Worm (Caenorhabditis elegans) whole organism, L4 larva: ENCODE results near the gene spp-27.
A peak's percentile ranks its signal among the peaks of the same experiment; 100 is the strongest.

Source experiments
- D1046.2 ChIP-seq: fragments of 200-800 bp; sonication (Bioruptor generic); IDR thresholded peaks from 2 replicates; pipeline ENCODE4 v1.3.6; 2022; ENCODE audit warnings: missing genetic modification characterization, missing compliant biosample characterization
- F10B5.3 ChIP-seq: sonication (generic microtip); optimal IDR thresholded peaks from 2 replicates; lab custom pipeline; 2016; ENCODE audit warnings: mild to moderate bottlenecking, missing genetic modification characterization, missing compliant biosample characterization
- F26F4.8 ChIP-seq: fragments of 200-800 bp; sonication (Bioruptor generic); conservative IDR thresholded peaks from 2 replicates; pipeline ENCODE4 v1.3.6; 2022; ENCODE audit warnings: missing genetic modification characterization, missing compliant biosample characterization
- T20F7.1 ChIP-seq: fragments of 200-800 bp; sonication (Bioruptor generic); optimal IDR thresholded peaks from 2 replicates; lab custom pipeline; 2018; ENCODE audit warnings: mild to moderate bottlenecking, missing genetic modification characterization, missing compliant biosample characterization
- Y75B8A.6 ChIP-seq: fragments of 200-800 bp; sonication (Bioruptor generic); IDR thresholded peaks from 2 replicates; pipeline ENCODE4 v1.3.6; 2022; ENCODE audit warnings: missing genetic modification reagents, missing genetic modification characterization, missing compliant biosample characterization
- ceh-44 ChIP-seq: fragments of 200-800 bp; sonication (Bioruptor generic); IDR thresholded peaks from 2 replicates; pipeline ENCODE4 v1.3.6; 2022; ENCODE audit warnings: missing genetic modification reagents, missing genetic modification characterization, missing compliant biosample characterization
- daf-12 ChIP-seq: fragments of 150-350 bp; optimal IDR thresholded peaks from 2 replicates; lab custom pipeline; 2014; ENCODE audit warnings: missing biosample characterization, missing genetic modification reagents, missing genetic modification characterization
- daf-16 ChIP-seq, 3 experiments: sonication (generic microtip); optimal IDR thresholded peaks; 2 replicates each; lab custom pipeline; 2016 to 2017; ENCODE audit warnings: missing genetic modification characterization in 3 of 3, missing genetic modification reagents in 3 of 3, mild to moderate bottlenecking in 2 of 3, missing compliant biosample characterization in 2 of 3, missing biosample characterization in 1 of 3, moderate library complexity in 1 of 3
- dmd-9 ChIP-seq: fragments of 200-800 bp; sonication (Bioruptor generic); IDR thresholded peaks from 2 replicates; pipeline ENCODE4 v1.3.6; 2022; ENCODE audit warnings: missing genetic modification reagents, missing genetic modification characterization, missing compliant biosample characterization
- duxl-1 ChIP-seq: sonication (generic microtip); optimal IDR thresholded peaks from 2 replicates; lab custom pipeline; 2016; ENCODE audit warnings: mild to moderate bottlenecking, missing genetic modification characterization, moderate library complexity, missing compliant biosample characterization; ENCODE audit not compliant: poor library complexity
- dve-1 ChIP-seq: sonication (generic microtip); optimal IDR thresholded peaks from 2 replicates; lab custom pipeline; 2017; ENCODE audit warnings: antibody characterized with exemption, mild to moderate bottlenecking, missing genetic modification characterization, missing compliant biosample characterization; ENCODE audit not compliant: insufficient read depth
- egl-43 ChIP-seq: fragments of 200-800 bp; sonication (Bioruptor generic); IDR thresholded peaks from 2 replicates; pipeline ENCODE4 v1.3.6; 2022; ENCODE audit warnings: missing genetic modification reagents, missing genetic modification characterization, missing compliant biosample characterization
- fos-1 ChIP-seq: fragments of 150-350 bp; optimal IDR thresholded peaks from 2 replicates; lab custom pipeline; 2014; ENCODE audit warnings: missing biosample characterization, missing genetic modification characterization
- jun-1 ChIP-seq: fragments of 150-350 bp; optimal IDR thresholded peaks from 2 replicates; lab custom pipeline; 2014; ENCODE audit warnings: missing biosample characterization, missing genetic modification reagents, missing genetic modification characterization
- lim-7 ChIP-seq: fragments of 200-800 bp; sonication (Bioruptor generic); IDR thresholded peaks from 2 replicates; pipeline ENCODE4 v1.3.6; 2022; ENCODE audit warnings: missing genetic modification characterization, missing compliant biosample characterization
- lin-15B ChIP-seq: fragments of 150-350 bp; sonication (generic microtip); optimal IDR thresholded peaks from 3 replicates; lab custom pipeline; 2014; ENCODE audit warnings: missing biosample characterization, missing genetic modification characterization
- lin-39 ChIP-seq: fragments of 150-350 bp; optimal IDR thresholded peaks from 2 replicates; lab custom pipeline; 2014; ENCODE audit warnings: missing biosample characterization, missing genetic modification reagents, missing genetic modification characterization
- lsy-2 ChIP-seq, 2 experiments: fragments of 150-350 bp in 1 of 2; sonication (generic microtip) in 1 of 2; optimal IDR thresholded peaks; 2 replicates each; lab custom pipeline; 2014 to 2017; ENCODE audit warnings: missing biosample characterization in 2 of 2, missing genetic modification characterization in 2 of 2
- madf-5 ChIP-seq, 2 experiments: fragments of 200-800 bp; sonication (Bioruptor generic); IDR thresholded peaks; 2 replicates each; pipeline ENCODE4 v1.3.6; 2022; ENCODE audit warnings: missing compliant biosample characterization in 2 of 2, missing genetic modification characterization in 2 of 2
- mdl-1 ChIP-seq, 2 experiments: fragments of 150-350 bp in 1 of 2; sonication (generic microtip) in 1 of 2; optimal IDR thresholded peaks; 2 replicates each; lab custom pipeline; 2014 to 2017; ENCODE audit warnings: missing biosample characterization in 2 of 2, missing genetic modification characterization in 2 of 2
- mdt-29 ChIP-seq: fragments of 200-800 bp; sonication (Bioruptor generic); IDR thresholded peaks from 2 replicates; pipeline ENCODE4 v1.3.6; 2022; ENCODE audit warnings: missing genetic modification reagents, missing genetic modification characterization, missing compliant biosample characterization
- mep-1 ChIP-seq: fragments of 150-350 bp; sonication (generic microtip); optimal IDR thresholded peaks from 3 replicates; lab custom pipeline; 2014; ENCODE audit warnings: missing biosample characterization, missing genetic modification characterization
- mxl-2 ChIP-seq: fragments of 200-800 bp; sonication (Bioruptor generic); conservative IDR thresholded peaks from 2 replicates; pipeline ENCODE4 v1.3.6; 2022; ENCODE audit warnings: missing genetic modification reagents, missing genetic modification characterization, missing compliant biosample characterization
- nhr-42 ChIP-seq: fragments of 200-800 bp; sonication (Bioruptor generic); IDR thresholded peaks from 2 replicates; pipeline ENCODE4 v1.3.6; 2022; ENCODE audit warnings: missing genetic modification characterization, missing compliant biosample characterization
- php-3 ChIP-seq: fragments of 200-800 bp; sonication (Bioruptor generic); IDR thresholded peaks from 2 replicates; pipeline ENCODE4 v1.3.6; 2022; ENCODE audit warnings: missing genetic modification reagents, missing genetic modification characterization, missing compliant biosample characterization
- saeg-2 ChIP-seq: fragments of 200-800 bp; sonication (Bioruptor generic); IDR thresholded peaks from 2 replicates; pipeline ENCODE4 v1.3.6; 2022; ENCODE audit warnings: missing genetic modification reagents, missing genetic modification characterization, missing compliant biosample characterization
- sdz-12 ChIP-seq: fragments of 200-800 bp; sonication (Bioruptor generic); optimal IDR thresholded peaks from 2 replicates; lab custom pipeline; 2018; ENCODE audit warnings: mild to moderate bottlenecking, missing genetic modification characterization, missing compliant biosample characterization
- skn-1 ChIP-seq: fragments of 150-350 bp; optimal IDR thresholded peaks from 2 replicates; lab custom pipeline; 2014; ENCODE audit warnings: missing biosample characterization, missing genetic modification characterization
- spr-1 ChIP-seq: sonication (generic microtip); optimal IDR thresholded peaks from 2 replicates; lab custom pipeline; 2016; ENCODE audit warnings: mild to moderate bottlenecking, missing genetic modification characterization, missing compliant biosample characterization
- tag-97 ChIP-seq: fragments of 200-800 bp; sonication (Bioruptor generic); IDR thresholded peaks from 2 replicates; pipeline ENCODE4 v1.3.6; 2022; ENCODE audit warnings: missing genetic modification characterization, missing compliant biosample characterization
- unc-62 ChIP-seq, 3 experiments: fragments of 150-350 bp in 1 of 3; sonication (generic microtip); optimal IDR thresholded peaks in 2 of 3; peaks in 1 of 3; 1 replicate in 1 of 3; 2 replicates in 2 of 3; lab custom pipeline; 2014 to 2017; ENCODE audit warnings: missing biosample characterization in 3 of 3, missing genetic modification characterization in 3 of 3, missing genetic modification reagents in 3 of 3, missing genotype in 1 of 3
- vab-7 ChIP-seq: fragments of 200-800 bp; sonication (Bioruptor generic); IDR thresholded peaks from 2 replicates; pipeline ENCODE4 v1.3.6; 2022; ENCODE audit warnings: missing genetic modification reagents, missing genetic modification characterization, missing compliant biosample characterization
- zag-1 ChIP-seq: fragments of 150-350 bp; optimal IDR thresholded peaks from 2 replicates; lab custom pipeline; 2014; ENCODE audit warnings: missing biosample characterization, missing genetic modification characterization
- zfp-3 ChIP-seq: fragments of 200-800 bp; sonication (Bioruptor generic); conservative IDR thresholded peaks from 2 replicates; pipeline ENCODE4 v1.3.6; 2022; ENCODE audit warnings: missing genetic modification reagents, missing genetic modification characterization, missing compliant biosample characterization
- zip-11 ChIP-seq: fragments of 200-800 bp; sonication (Bioruptor generic); IDR thresholded peaks from 2 replicates; pipeline ENCODE4 v1.3.6; 2022; ENCODE audit warnings: missing genetic modification characterization, missing compliant biosample characterization
- zip-2 ChIP-seq: fragments of 150-350 bp; optimal IDR thresholded peaks from 2 replicates; lab custom pipeline; 2014; ENCODE audit warnings: missing biosample characterization, missing genetic modification characterization
- ztf-7 ChIP-seq: fragments of 150-350 bp; optimal IDR thresholded peaks from 2 replicates; lab custom pipeline; 2014; ENCODE audit warnings: missing biosample characterization, missing genetic modification characterization

The spp-27 gene

ce11 chrV:6514887-6515324 is 42.0 kb downstream of the spp-27 start, which contains the start of gene dpy-11 (continued):
- TF ChIP-seq lin-15B (tag; lab: Kevin White, UChicago) (no peak), zip-11 (GFP tag; lab: Robert Waterston, UW) (no peak), F10B5.3 (tag; lab: Kevin White, UChicago) (no peak), D1046.2 (GFP tag; lab: Robert Waterston, UW) (no peak), mxl-2 (0 out of 2 replicates have a peak, but pooled peaks have one; percentile 7), lin-39 (tag; lab: Kevin White, UChicago) (no peak), php-3 (GFP tag; lab: Robert Waterston, UW) (0 out of 2 replicates have a peak, but pooled peaks have one; percentile 8), spr-1 (tag; lab: Kevin White, UChicago) (peak; percentile 53), jun-1 (no peak), dmd-9 (GFP tag; lab: Robert Waterston, UW) (no peak), lim-7 (GFP tag; lab: Robert Waterston, UW) (0 out of 2 replicates have a peak, but pooled peaks have one; percentile 18), lsy-2 (tag; optimal IDR thresholded peaks at IDR 0.05; lab: Kevin White, UChicago) (peak; percentile 49 to 58), zip-2 (no peak), sdz-12 (GFP tag; lab: Kevin White, UChicago) (peak; percentile 90), mdt-29 (GFP tag; lab: Robert Waterston, UW) (peak; percentile 49; the same call in 1 of the 2 replicates), daf-16 (GFP tag; optimal IDR thresholded peaks at IDR 0.05; lab: Kevin White, UChicago) (peak in 1 of 2 experiments; percentile 30), daf-16 (tag; optimal IDR thresholded peaks at IDR 0.05; lab: Kevin White, UChicago) (peak; percentile 21), Y75B8A.6 (peak; percentile 91), skn-1 (tag; lab: Kevin White, UChicago) (no peak), F26F4.8 (GFP tag; lab: Robert Waterston, UW) (no peak), mdl-1 (tag; optimal IDR thresholded peaks at IDR 0.05; lab: Kevin White, UChicago) (peak in 1 of 2 experiments; percentile 48), duxl-1 (tag; lab: Kevin White, UChicago) (peak; percentile 71), tag-97 (GFP tag; lab: Robert Waterston, UW) (no peak), egl-43 (GFP tag; lab: Robert Waterston, UW) (no peak), ceh-44 (GFP tag; lab: Robert Waterston, UW) (no peak), nhr-42 (GFP tag; lab: Robert Waterston, UW) (no peak), saeg-2 (GFP tag; lab: Robert Waterston, UW) (no peak), madf-5 (GFP tag; IDR thresholded peaks at IDR 0.05; lab: Robert Waterston, UW) (no peak), zfp-3 (GFP tag; lab: Robert Waterston, UW) (peak; percentile 93), T20F7.1 (GFP tag; lab: Kevin White, UChicago) (peak; percentile 37), zag-1 (tag; lab: Kevin White, UChicago) (no peak), dve-1 (peak; percentile 57), vab-7 (GFP tag; lab: Robert Waterston, UW) (no peak), daf-12 (tag; lab: Kevin White, UChicago) (no peak), mep-1 (tag; lab: Kevin White, UChicago) (peak; percentile 81)

ce11 chrV:6513786-6514430 is 43.0 kb downstream of the spp-27 start:
- TF ChIP-seq fos-1 (tag; lab: Kevin White, UChicago) (no peak), ztf-7 (no peak), unc-62 (GFP tag; optimal IDR thresholded peaks at IDR 0.05 in 1 of 2; lab: Kevin White, UChicago) (peak in 1 of 2 experiments; percentile 95), unc-62 (tag; optimal IDR thresholded peaks at IDR 0.05; lab: Kevin White, UChicago) (no peak)
